Worm (Caenorhabditis elegans) whole organism, L4/young adult: ENCODE data around the gene F43C1.5.

Experiments used
- W03F9.2 ChIP-seq: fragments of 150-350 bp; optimal IDR thresholded peaks from 2 replicates; lab custom pipeline; 2014; ENCODE audit warnings: missing biosample characterization, missing genetic modification characterization
- dao-5 ChIP-seq: sonication (generic microtip); optimal IDR thresholded peaks from 2 replicates; lab custom pipeline; 2016; ENCODE audit warnings: missing genotype, missing genetic modification characterization, moderate library complexity, missing compliant biosample characterization
- him-1 ChIP-seq: sonication (generic microtip); optimal IDR thresholded peaks from 2 replicates; lab custom pipeline; 2016; ENCODE audit warnings: missing genotype, missing genetic modification reagents, missing genetic modification characterization, missing compliant biosample characterization

- no peak for TF ChIP-seq him-1 (tag; lab: Kevin White, UChicago)
- TF ChIP-seq dao-5: no peak
- TF ChIP-seq W03F9.2: peak; percentile 36
Observed at ce11 chrIII:4205751-4206327, 23.1 kb upstream of the F43C1.5 start, which contains the start of gene R74.8.
